Worm (Caenorhabditis elegans) whole organism, midembryonic: ENCODE results near the gene sri-7.

ENCODE experiments used
- flt-1 ChIP-seq: fragments of 200-800 bp; sonication (Bioruptor generic); IDR thresholded peaks from 2 replicates; pipeline ENCODE4 v1.3.6; 2022; ENCODE audit warnings: missing genetic modification characterization, missing compliant biosample characterization
- tab-1 ChIP-seq: fragments of 200-800 bp; sonication (Bioruptor generic); IDR thresholded peaks from 2 replicates; pipeline ENCODE4 v1.3.6; 2022; ENCODE audit warnings: missing genetic modification characterization, missing compliant biosample characterization

ce11 chrV:15380857-15381256, 19.3 kb upstream of the sri-7 start, which contains the start of gene dhs-23:
- TF ChIP-seq flt-1 (GFP tag; lab: Robert Waterston, UW) (no peak), tab-1 (GFP tag; lab: Robert Waterston, UW) (no peak)
